Worm (Caenorhabditis elegans): ENCODE data around the gene mab-10.
A peak's percentile ranks its signal among the peaks of the same experiment; 100 is the strongest.

Gene mab-10

ce11 chrII:10557206-10557574, 29.3 kb downstream of the mab-10 start:
- TF ChIP-seq hif-1 (tag; optimal IDR thresholded peaks at IDR 0.05) (peak in 1 of 2 experiments; percentile 3), nhr-28 (tag; optimal IDR thresholded peaks at IDR 0.05) (peak; percentile 87), ztf-7 (tag; optimal IDR thresholded peaks at IDR 0.05) (no peak), dve-1 (tag; optimal IDR thresholded peaks at IDR 0.05; ENCODE audit: insufficient read depth) (peak; percentile 85), cey-2 (tag; optimal IDR thresholded peaks at IDR 0.05; ENCODE audit: borderline replicate concordance, insufficient read depth) (peak; percentile 38), tra-1 (GFP tag; IDR thresholded peaks at IDR 0.05) (0 out of 2 replicates have a peak, but pooled peaks have one; percentile 2), lsy-2 (tag; optimal IDR thresholded peaks at IDR 0.05) (peak in 1 of 2 experiments; percentile 57), T20F7.1 (GFP tag; optimal IDR thresholded peaks at IDR 0.05) (peak; percentile 40), R02D3.7 (tag; optimal IDR thresholded peaks at IDR 0.05) (no peak), nhr-11 (tag; optimal IDR thresholded peaks at IDR 0.05) (peak; percentile 29), zip-2 (tag; optimal IDR thresholded peaks at IDR 0.05) (no peak), mdl-1 (tag; optimal IDR thresholded peaks at IDR 0.05) (peak in 1 of 2 experiments; percentile 68), mxl-3 (GFP tag; optimal IDR thresholded peaks at IDR 0.05) (peak; percentile 2), daf-19 (GFP tag; conservative IDR thresholded peaks at IDR 0.05) (no peak), mep-1 (tag; optimal IDR thresholded peaks at IDR 0.05) (peak; percentile 66), zfp-3 (GFP tag; conservative IDR thresholded peaks at IDR 0.05) (no peak), nhr-77 (tag; optimal IDR thresholded peaks at IDR 0.05) (peak; percentile 25), hlh-11 (tag; optimal IDR thresholded peaks at IDR 0.05) (peak; percentile 53), hlh-30 (tag; optimal IDR thresholded peaks at IDR 0.05; ENCODE audit: insufficient read depth) (peak; percentile 94), pqm-1 (tag; optimal IDR thresholded peaks at IDR 0.05) (peak; percentile 26), nhr-48 (tag; optimal IDR thresholded peaks at IDR 0.05) (peak; percentile 0), unc-62 (GFP tag; optimal IDR thresholded peaks at IDR 0.05 in 1 of 2) (peak in 1 of 2 experiments; percentile 70), unc-62 (tag; optimal IDR thresholded peaks at IDR 0.05) (no peak), daf-16 (GFP tag; optimal IDR thresholded peaks at IDR 0.05) (no peak), daf-16 (tag; optimal IDR thresholded peaks at IDR 0.05) (peak; percentile 95), Y48G9A.11 (GFP tag; IDR thresholded peaks at IDR 0.05) (no peak), nhr-25 (tag; optimal IDR thresholded peaks at IDR 0.05; ENCODE audit: borderline replicate concordance, insufficient read depth) (peak; percentile 6)

ce11 chrII:10557582-10557981, 29.7 kb downstream of the mab-10 start:
- TF ChIP-seq madf-5 (GFP tag; IDR thresholded peaks at IDR 0.05): 0 out of 4 replicates have a peak, but pooled peaks of 1 of the 2 experiments have one; percentile 63
- TF ChIP-seq Y48G9A.11 (GFP tag; IDR thresholded peaks at IDR 0.05): 0 out of 2 replicates have a peak, but pooled peaks have one; percentile 38
- peak; percentile 34 for TF ChIP-seq aha-1 (tag)

ce11 chrII:10558345-10558744, 30.5 kb downstream of the mab-10 start:
- TF ChIP-seq nhr-6 (tag; optimal IDR thresholded peaks at IDR 0.05) (no peak), mdl-1 (tag; optimal IDR thresholded peaks at IDR 0.05) (peak in 1 of 2 experiments; percentile 3), hlh-30 (tag; optimal IDR thresholded peaks at IDR 0.05; ENCODE audit: insufficient read depth) (peak; percentile 66), vab-7 (GFP tag; IDR thresholded peaks at IDR 0.05) (no peak), lin-39 (tag; optimal IDR thresholded peaks at IDR 0.05) (no peak), mxl-3 (GFP tag; optimal IDR thresholded peaks at IDR 0.05) (peak; percentile 25), nhr-11 (tag; optimal IDR thresholded peaks at IDR 0.05) (peak; percentile 87), daf-16 (GFP tag; optimal IDR thresholded peaks at IDR 0.05) (peak in 1 of 2 experiments; percentile 43), daf-16 (tag; optimal IDR thresholded peaks at IDR 0.05) (no peak)

- no peak for TF ChIP-seq ces-1 (GFP tag; optimal IDR thresholded peaks at IDR 0.05)
- TF ChIP-seq fkh-10 (GFP tag; optimal IDR thresholded peaks at IDR 0.05): no peak
- peak; percentile 70; the same call in 1 of the 2 replicates for TF ChIP-seq hmg-1.1 (GFP tag; IDR thresholded peaks at IDR 0.05)
- TF ChIP-seq ceh-44 (GFP tag; IDR thresholded peaks at IDR 0.05): no peak
- TF ChIP-seq nhr-25 (tag; optimal IDR thresholded peaks at IDR 0.05; ENCODE audit: borderline replicate concordance, insufficient read depth): peak; percentile 84
- TF ChIP-seq ama-1 (optimal IDR thresholded peaks at IDR 0.05): peak; percentile 3
- peak; percentile 72 for TF ChIP-seq php-3 (GFP tag; IDR thresholded peaks at IDR 0.05)
- no peak for TF ChIP-seq nhr-42 (GFP tag; IDR thresholded peaks at IDR 0.05)
- TF ChIP-seq ceh-28 (tag; optimal IDR thresholded peaks at IDR 0.05): no peak
- TF ChIP-seq T26A8.4 (GFP tag; IDR thresholded peaks at IDR 0.05): peak; percentile 17; the same call in 1 of the 2 replicates
- TF ChIP-seq F49E8.2 (tag; optimal IDR thresholded peaks at IDR 0.05; ENCODE audit: borderline replicate concordance): no peak
- TF ChIP-seq dmd-6 (GFP tag; IDR thresholded peaks at IDR 0.05): no peak
- TF ChIP-seq lsy-2 (tag; optimal IDR thresholded peaks at IDR 0.05): peak; percentile 13 to 63
- no peak for TF ChIP-seq nhr-77 (tag; optimal IDR thresholded peaks at IDR 0.05)
- TF ChIP-seq nhr-102 (tag; optimal IDR thresholded peaks at IDR 0.05): no peak
- no peak for TF ChIP-seq nhr-237 (tag; optimal IDR thresholded peaks at IDR 0.05)
- peak; percentile 73 for TF ChIP-seq nhr-11 (tag; optimal IDR thresholded peaks at IDR 0.05)
- 0 out of 4 replicates have a peak, but pooled peaks of 1 of the 2 experiments have one; percentile 7 for TF ChIP-seq madf-5 (GFP tag; IDR thresholded peaks at IDR 0.05)
Observed at ce11 chrII:10558962-10559415, 31.1 kb downstream of the mab-10 start.
